Fruit fly (Drosophila melanogaster) whole organism, embryonic: ENCODE results near the gene spidey.

Experiments used
- Awh ChIP-seq: fragments of 200-800 bp; sonication (Bioruptor generic); IDR thresholded peaks from 2 replicates; pipeline ENCODE4, ENCODE4 v1.3.6; 2022; ENCODE audit warnings: missing biosample characterization, missing genetic modification characterization
- CG10267 ChIP-seq: fragments of 200-800 bp; sonication (Bioruptor generic); optimal IDR thresholded peaks from 2 replicates; lab custom pipeline; 2018; ENCODE audit warnings: missing biosample characterization, mild to moderate bottlenecking, missing genetic modification characterization, moderate library complexity
- CG10462 ChIP-seq: fragments of 200-800 bp; sonication (Bioruptor generic); optimal IDR thresholded peaks from 2 replicates; lab custom pipeline; 2016; ENCODE audit warnings: missing biosample characterization, missing genetic modification characterization
- CG10543 ChIP-seq: fragments of 200-800 bp; sonication (Bioruptor generic); optimal IDR thresholded peaks from 3 replicates; lab custom pipeline; 2017; ENCODE audit warnings: missing biosample characterization, mild to moderate bottlenecking, missing genetic modification characterization, moderate library complexity
- CG10565 ChIP-seq: fragments of 200-800 bp; sonication (Bioruptor generic); optimal IDR thresholded peaks from 3 replicates; lab custom pipeline; 2016; ENCODE audit warnings: missing biosample characterization, mild to moderate bottlenecking, missing genetic modification characterization
- CG12155 ChIP-seq: fragments of 200-800 bp; sonication (Bioruptor generic); optimal IDR thresholded peaks from 3 replicates; lab custom pipeline; 2016; ENCODE audit warnings: missing biosample characterization, missing genetic modification characterization
- CG13894 ChIP-seq: fragments of 200-800 bp; sonication (Bioruptor generic); optimal IDR thresholded peaks from 3 replicates; lab custom pipeline; 2018; ENCODE audit warnings: missing biosample characterization, mild to moderate bottlenecking, missing genetic modification characterization, moderate library complexity
- CG15601 ChIP-seq: fragments of 200-800 bp; sonication (Bioruptor generic); optimal IDR thresholded peaks from 3 replicates; lab custom pipeline; 2019; ENCODE audit warnings: missing biosample characterization, mild to moderate bottlenecking, missing genetic modification characterization, moderate library complexity
- CG17612 ChIP-seq: fragments of 200-800 bp; sonication (Bioruptor generic); IDR thresholded peaks from 2 replicates; pipeline ENCODE4 v1.3.6; 2022; ENCODE audit warnings: missing biosample characterization, missing genetic modification characterization
- CG17802 ChIP-seq: fragments of 200-800 bp; sonication (Bioruptor generic); optimal IDR thresholded peaks from 2 replicates; lab custom pipeline; 2018; ENCODE audit warnings: missing biosample characterization, mild to moderate bottlenecking, missing genetic modification characterization, moderate library complexity
- CG18476 ChIP-seq: fragments of 200-800 bp; sonication (Bioruptor generic); optimal IDR thresholded peaks from 2 replicates; lab custom pipeline; 2016; ENCODE audit warnings: missing biosample characterization, mild to moderate bottlenecking, missing genetic modification characterization
- CG18619 ChIP-seq: fragments of 200-800 bp; sonication (Bioruptor generic); optimal IDR thresholded peaks from 3 replicates; lab custom pipeline; 2017; ENCODE audit warnings: missing biosample characterization, mild to moderate bottlenecking, missing genetic modification characterization
- CG2120 ChIP-seq: fragments of 200-800 bp; sonication (Bioruptor generic); optimal IDR thresholded peaks from 3 replicates; lab custom pipeline; 2016; ENCODE audit warnings: missing biosample characterization, missing genetic modification characterization
- CG42726 ChIP-seq: fragments of 200-800 bp; sonication (Bioruptor generic); IDR thresholded peaks from 2 replicates; pipeline ENCODE4 v1.3.6; 2022; ENCODE audit warnings: missing biosample characterization, missing genetic modification characterization; ENCODE audit not compliant: partially characterized antibody
- CG4360 ChIP-seq: fragments of 200-800 bp; sonication (Bioruptor generic); IDR thresholded peaks from 2 replicates; pipeline ENCODE4 v1.3.6; 2022; ENCODE audit warnings: missing biosample characterization, missing genetic modification characterization
- CG7271 ChIP-seq: fragments of 200-800 bp; sonication (Bioruptor generic); optimal IDR thresholded peaks from 2 replicates; lab custom pipeline; 2018; ENCODE audit warnings: missing biosample characterization, mild to moderate bottlenecking, missing genetic modification characterization, moderate library complexity
- CG9727 ChIP-seq: fragments of 200-800 bp; sonication (Bioruptor generic); optimal IDR thresholded peaks from 3 replicates; lab custom pipeline; 2017; ENCODE audit warnings: missing biosample characterization, mild to moderate bottlenecking, missing genetic modification characterization
- Camta ChIP-seq: fragments of 200-800 bp; sonication (Bioruptor generic); optimal IDR thresholded peaks from 2 replicates; lab custom pipeline; 2016; ENCODE audit warnings: missing biosample characterization, missing genetic modification characterization
- Chrac-16 ChIP-seq: fragments of 200-800 bp; sonication (Bioruptor generic); optimal IDR thresholded peaks from 3 replicates; lab custom pipeline; 2016; ENCODE audit warnings: missing biosample characterization, missing genetic modification characterization
- Dek ChIP-seq: fragments of 200-800 bp; sonication (Bioruptor generic); optimal IDR thresholded peaks from 3 replicates; lab custom pipeline; 2019; ENCODE audit warnings: missing biosample characterization, mild to moderate bottlenecking, missing genetic modification characterization, moderate library complexity
- Dip2 ChIP-seq: fragments of 200-800 bp; sonication (Bioruptor generic); IDR thresholded peaks from 2 replicates; pipeline ENCODE4 v1.3.6; 2022; ENCODE audit warnings: missing biosample characterization, missing genetic modification characterization
- Dll ChIP-seq: fragments of 200-800 bp; sonication (Bioruptor generic); IDR thresholded peaks from 4 replicates; pipeline ENCODE4 v1.3.6; 2022; ENCODE audit warnings: missing biosample characterization, missing genetic modification characterization; ENCODE audit not compliant: partially characterized antibody
- Lhr ChIP-seq: fragments of 200-800 bp; sonication (Bioruptor generic); optimal IDR thresholded peaks from 3 replicates; lab custom pipeline; 2017; ENCODE audit warnings: mild to moderate bottlenecking, missing biosample characterization, missing genetic modification reagents, missing genetic modification characterization
- Mad ChIP-seq: fragments of 200-800 bp; sonication (Bioruptor generic); optimal IDR thresholded peaks from 2 replicates; lab custom pipeline; 2016; ENCODE audit warnings: missing biosample characterization, missing genetic modification characterization
- Mes4 ChIP-seq: fragments of 200-800 bp; sonication (Bioruptor generic); optimal IDR thresholded peaks from 2 replicates; lab custom pipeline; 2016; ENCODE audit warnings: missing biosample characterization, missing genetic modification characterization
- NC2β ChIP-seq: fragments of 200-800 bp; sonication (Bioruptor generic); optimal IDR thresholded peaks from 2 replicates; lab custom pipeline; 2016; ENCODE audit warnings: missing biosample characterization, missing genetic modification characterization
- Pdp1 ChIP-seq, 2 experiments: fragments of 200-800 bp; sonication (Bioruptor generic); optimal IDR thresholded peaks; 3 replicates each; lab custom pipeline; 2016; ENCODE audit warnings: missing biosample characterization in 2 of 2, missing genetic modification characterization in 2 of 2, mild to moderate bottlenecking in 1 of 2, moderate library complexity in 1 of 2
- Ravus ChIP-seq: fragments of 200-800 bp; sonication (Bioruptor generic); IDR thresholded peaks from 2 replicates; pipeline ENCODE4 v1.3.6; 2022; ENCODE audit warnings: missing biosample characterization, missing genetic modification characterization
- amos ChIP-seq: fragments of 200-800 bp; sonication (Bioruptor generic); IDR thresholded peaks from 2 replicates; pipeline ENCODE4 v1.3.6; 2022; ENCODE audit warnings: missing biosample characterization, missing genetic modification characterization; ENCODE audit not compliant: partially characterized antibody
- bab2 ChIP-seq: fragments of 200-800 bp; sonication (Bioruptor generic); optimal IDR thresholded peaks from 2 replicates; lab custom pipeline; 2016; ENCODE audit warnings: missing biosample characterization, missing genetic modification characterization
- crol ChIP-seq: fragments of 200-800 bp; sonication (Bioruptor generic); IDR thresholded peaks from 2 replicates; pipeline ENCODE4 v1.3.6; 2022; ENCODE audit warnings: missing biosample characterization, missing genetic modification characterization
- dan ChIP-seq: fragments of 200-800 bp; sonication (Bioruptor generic); IDR thresholded peaks from 2 replicates; pipeline ENCODE4 v1.3.6; 2022; ENCODE audit warnings: missing biosample characterization, missing genetic modification characterization
- danr ChIP-seq: fragments of 200-800 bp; sonication (Bioruptor generic); IDR thresholded peaks from 2 replicates; pipeline ENCODE4 v1.3.6; 2022; ENCODE audit warnings: missing biosample characterization, missing genetic modification characterization
- fd64A ChIP-seq: fragments of 200-800 bp; sonication (Bioruptor generic); optimal IDR thresholded peaks from 3 replicates; lab custom pipeline; 2018; ENCODE audit warnings: missing biosample characterization, mild to moderate bottlenecking, missing genetic modification characterization
- ftz-f1 ChIP-seq: fragments of 200-800 bp; sonication (Bioruptor generic); optimal IDR thresholded peaks from 2 replicates; lab custom pipeline; 2016; ENCODE audit warnings: missing biosample characterization, missing genetic modification characterization
- grau ChIP-seq: fragments of 200-800 bp; optimal IDR thresholded peaks from 3 replicates; lab custom pipeline; 2019; ENCODE audit warnings: missing biosample characterization, mild to moderate bottlenecking, missing genetic modification characterization, moderate library complexity
- ind ChIP-seq: fragments of 200-800 bp; sonication (Bioruptor generic); optimal IDR thresholded peaks from 3 replicates; lab custom pipeline; 2016; ENCODE audit warnings: missing biosample characterization, missing genetic modification characterization
- insv ChIP-seq, 2 experiments: fragments of 200-800 bp; sonication (Bioruptor generic); optimal IDR thresholded peaks; 3 replicates each; lab custom pipeline; 2016 to 2018; ENCODE audit warnings: missing biosample characterization in 2 of 2, missing genetic modification characterization in 2 of 2
- nau ChIP-seq: fragments of 200-800 bp; sonication (Bioruptor generic); optimal IDR thresholded peaks from 3 replicates; lab custom pipeline; 2017; ENCODE audit warnings: missing biosample characterization, mild to moderate bottlenecking, missing genetic modification characterization, missing genetic modification reagents
- pros ChIP-seq: fragments of 200-800 bp; sonication (Bioruptor generic); optimal IDR thresholded peaks from 3 replicates; lab custom pipeline; 2019; ENCODE audit warnings: missing biosample characterization, mild to moderate bottlenecking, missing genetic modification characterization, moderate library complexity
- pum ChIP-seq: fragments of 200-800 bp; sonication (Bioruptor generic); optimal IDR thresholded peaks from 2 replicates; lab custom pipeline; 2016; ENCODE audit warnings: missing biosample characterization, missing genetic modification characterization
- pzg ChIP-seq: fragments of 200-800 bp; sonication (Bioruptor generic); optimal IDR thresholded peaks from 3 replicates; lab custom pipeline; 2018; ENCODE audit warnings: missing biosample characterization, mild to moderate bottlenecking, missing genetic modification characterization, moderate library complexity
- salm ChIP-seq: fragments of 200-800 bp; sonication (Bioruptor generic); optimal IDR thresholded peaks from 2 replicates; lab custom pipeline; 2018; ENCODE audit warnings: missing biosample characterization, mild to moderate bottlenecking, missing genetic modification characterization
- shn ChIP-seq: fragments of 200-800 bp; sonication (Bioruptor generic); optimal IDR thresholded peaks from 3 replicates; lab custom pipeline; 2016; ENCODE audit warnings: missing biosample characterization, missing genetic modification characterization
- sna ChIP-seq: fragments of 200-800 bp; sonication (Bioruptor generic); IDR thresholded peaks from 2 replicates; pipeline ENCODE4 v1.3.6; 2022; ENCODE audit warnings: missing biosample characterization, missing genetic modification characterization; ENCODE audit not compliant: partially characterized antibody
- sqz ChIP-seq: fragments of 200-800 bp; sonication (Bioruptor generic); optimal IDR thresholded peaks from 3 replicates; lab custom pipeline; 2018; ENCODE audit warnings: missing biosample characterization, mild to moderate bottlenecking, missing genetic modification characterization
- toy ChIP-seq: fragments of 200-800 bp; sonication (Bioruptor generic); IDR thresholded peaks from 2 replicates; pipeline ENCODE4 v1.3.6; 2022; ENCODE audit warnings: missing biosample characterization, missing genetic modification characterization
- twi ChIP-seq: fragments of 200-800 bp; optimal IDR thresholded peaks from 2 replicates; lab custom pipeline; 2019; ENCODE audit warnings: missing biosample characterization, mild to moderate bottlenecking, missing genetic modification characterization, moderate library complexity
- tx ChIP-seq: fragments of 200-800 bp; sonication (Bioruptor generic); optimal IDR thresholded peaks from 2 replicates; lab custom pipeline; 2016; ENCODE audit warnings: missing biosample characterization, missing genetic modification characterization

spidey gene

dm6 chrX:7944772-7945722 is 36.3 kb downstream of the spidey start (continued):
- TF ChIP-seq twi (tag; lab: Kevin White, UChicago) (no peak), CG2120 (GFP tag; lab: Kevin White, UChicago) (peak; percentile 48), Chrac-16 (peak; percentile 5), sna (GFP tag; lab: Robert Waterston, UW) (0 out of 2 replicates have a peak, but pooled peaks have one; percentile 19), shn (peak; percentile 19), Dek (no peak), tx (GFP tag; lab: Kevin White, UChicago) (no peak), CG4360 (GFP tag; lab: Robert Waterston, UW) (no peak), CG17802 (tag; lab: Kevin White, UChicago) (no peak), insv (GFP tag; optimal IDR thresholded peaks at IDR 0.05; lab: Kevin White, UChicago) (no peak), danr (no peak), salm (tag; lab: Kevin White, UChicago) (no peak), Dll (GFP tag; lab: Robert Waterston, UW) (0 out of 4 replicates have a peak, but pooled peaks have one; percentile 37), toy (no peak), CG7271 (tag; lab: Kevin White, UChicago) (no peak), Mes4 (GFP tag; lab: Kevin White, UChicago) (no peak), CG13894 (tag; lab: Kevin White, UChicago) (no peak), sqz (GFP tag; lab: Kevin White, UChicago) (peak; percentile 94), CG10267 (tag; lab: Kevin White, UChicago) (no peak), NC2β (GFP tag; lab: Kevin White, UChicago) (no peak), Camta (GFP tag; lab: Kevin White, UChicago) (no peak), CG17612 (GFP tag; lab: Robert Waterston, UW) (no peak), fd64A (GFP tag; lab: Kevin White, UChicago) (no peak), ind (GFP tag; lab: Kevin White, UChicago) (peak; percentile 43), Ravus (GFP tag; lab: Robert Waterston, UW) (no peak), Awh (GFP tag; lab: Robert Waterston, UW) (no peak), CG18476 (GFP tag; lab: Kevin White, UChicago) (no peak), CG10462 (GFP tag; lab: Kevin White, UChicago) (no peak), CG12155 (no peak), CG9727 (GFP tag; lab: Kevin White, UChicago) (peak; percentile 3), crol (GFP tag; lab: Robert Waterston, UW) (no peak), Dip2 (GFP tag; lab: Robert Waterston, UW) (no peak), grau (tag; lab: Kevin White, UChicago) (peak; percentile 50), CG18619 (no peak), pros (no peak), amos (no peak), pzg (no peak), nau (no peak), CG10543 (peak; percentile 56), Lhr (GFP tag; lab: Kevin White, UChicago) (no peak), CG15601 (tag; lab: Kevin White, UChicago) (no peak), bab2 (GFP tag; lab: Kevin White, UChicago) (peak; percentile 22), ftz-f1 (GFP tag; lab: Kevin White, UChicago) (no peak), CG42726 (GFP tag; lab: Robert Waterston, UW) (no peak), pum (GFP tag; lab: Kevin White, UChicago) (no peak), dan (GFP tag; lab: Robert Waterston, UW) (no peak), CG10565 (GFP tag; lab: Kevin White, UChicago) (no peak), Mad (GFP tag; lab: Kevin White, UChicago) (no peak), Pdp1 (GFP tag; optimal IDR thresholded peaks at IDR 0.05; lab: Kevin White, UChicago) (peak in 1 of 2 experiments; percentile 93)
